Worm (Caenorhabditis elegans) whole organism, L1 larva: ENCODE measurements around the gene D1086.12.
"Not testable (repeated sequence)": the region's sequence is repeated elsewhere in the genome, so short reads cannot be mapped to it uniquely, and the experiment has no call there.

Experiments
- F16B12.6 ChIP-seq: fragments of 150-350 bp; optimal IDR thresholded peaks from 2 replicates; lab custom pipeline; 2014; ENCODE audit warnings: missing biosample characterization, missing genetic modification characterization
- alr-1 ChIP-seq: fragments of 200-800 bp; sonication (Bioruptor generic); optimal IDR thresholded peaks from 2 replicates; lab custom pipeline; 2018; ENCODE audit warnings: borderline replicate concordance, mild to moderate bottlenecking, missing genetic modification characterization, missing compliant biosample characterization
- aly-2 ChIP-seq: fragments of 150-350 bp; optimal IDR thresholded peaks from 2 replicates; lab custom pipeline; 2014; ENCODE audit warnings: missing biosample characterization, missing genetic modification characterization
- ama-1 ChIP-seq: fragments of 150-350 bp; optimal IDR thresholded peaks from 2 replicates; lab custom pipeline; 2014
- blmp-1 ChIP-seq: fragments of 150-350 bp; optimal IDR thresholded peaks from 2 replicates; lab custom pipeline; 2014; ENCODE audit warnings: missing biosample characterization, missing genetic modification characterization
- ceh-8 ChIP-seq: fragments of 200-800 bp; sonication (Bioruptor generic); optimal IDR thresholded peaks from 2 replicates; lab custom pipeline; 2018; ENCODE audit warnings: mild to moderate bottlenecking, missing genetic modification characterization, moderate library complexity, missing compliant biosample characterization
- ces-1 ChIP-seq: fragments of 150-350 bp; optimal IDR thresholded peaks from 2 replicates; lab custom pipeline; 2014; ENCODE audit warnings: missing biosample characterization, missing genetic modification reagents, missing genetic modification characterization
- efl-1 ChIP-seq, 4 experiments: fragments of 150-350 bp; optimal IDR thresholded peaks in 3 of 4; peaks in 1 of 4; 1 replicate in 1 of 4; 2 replicates in 3 of 4; lab custom pipeline; 2014; ENCODE audit warnings: missing biosample characterization in 2 of 4, missing genetic modification characterization in 2 of 4, missing genetic modification reagents in 2 of 4
- efl-3 ChIP-seq: fragments of 200-800 bp; sonication (Bioruptor generic); optimal IDR thresholded peaks from 2 replicates; lab custom pipeline; 2018; ENCODE audit warnings: mild to moderate bottlenecking, missing genetic modification characterization, missing compliant biosample characterization
- egl-27 ChIP-seq, 2 experiments: fragments of 150-350 bp in 1 of 2; sonication (generic microtip); optimal IDR thresholded peaks; 3 replicates each; lab custom pipeline; 2017 to 2018; ENCODE audit warnings: missing biosample characterization in 2 of 2, missing genetic modification characterization in 2 of 2, missing genetic modification reagents in 2 of 2
- elt-3 ChIP-seq, 6 experiments: fragments of 150-350 bp in 1 of 6; sonication (generic microtip); optimal IDR thresholded peaks; 2 replicates each; lab custom pipeline; 2017 to 2018; ENCODE audit warnings: missing biosample characterization in 6 of 6, missing genetic modification characterization in 6 of 6, inconsistent platforms in 1 of 6
- ets-5 ChIP-seq: fragments of 200-800 bp; sonication (Bioruptor generic); IDR thresholded peaks from 2 replicates; pipeline ENCODE4 v1.3.6; 2022; ENCODE audit warnings: missing genetic modification characterization, missing compliant biosample characterization
- fkh-10 ChIP-seq: sonication (generic microtip); optimal IDR thresholded peaks from 2 replicates; lab custom pipeline; 2017; ENCODE audit warnings: missing biosample characterization, missing genetic modification reagents, missing genetic modification characterization
- fos-1 ChIP-seq: fragments of 150-350 bp; optimal IDR thresholded peaks from 2 replicates; lab custom pipeline; 2014; ENCODE audit warnings: missing biosample characterization, missing genetic modification characterization
- grh-1 ChIP-seq: fragments of 200-800 bp; sonication (Bioruptor generic); IDR thresholded peaks from 2 replicates; pipeline ENCODE4 v1.3.6; 2022; ENCODE audit warnings: missing genetic modification reagents, missing genetic modification characterization, missing compliant biosample characterization
- hpl-2 ChIP-seq: fragments of 150-350 bp; optimal IDR thresholded peaks from 2 replicates; lab custom pipeline; 2014; ENCODE audit warnings: missing biosample characterization, missing genetic modification reagents, missing genetic modification characterization
- lin-14 ChIP-seq: fragments of 200-800 bp; sonication (Bioruptor generic); optimal IDR thresholded peaks from 2 replicates; lab custom pipeline; 2018; ENCODE audit warnings: mild to moderate bottlenecking, missing genetic modification characterization, moderate library complexity, missing compliant biosample characterization
- lin-15B ChIP-seq: fragments of 150-350 bp; sonication (generic microtip); optimal IDR thresholded peaks from 3 replicates; lab custom pipeline; 2014; ENCODE audit warnings: missing biosample characterization, missing genetic modification characterization
- lin-35 ChIP-seq, 2 experiments: fragments of 150-350 bp; optimal IDR thresholded peaks; 2 replicates each; lab custom pipeline; 2014; ENCODE audit warnings: missing biosample characterization in 2 of 2, missing genetic modification characterization in 2 of 2, missing genetic modification reagents in 2 of 2
- lin-39 ChIP-seq: fragments of 150-350 bp; optimal IDR thresholded peaks from 2 replicates; lab custom pipeline; 2014; ENCODE audit warnings: missing biosample characterization, missing genetic modification reagents, missing genetic modification characterization
- lir-3 ChIP-seq: sonication (generic microtip); optimal IDR thresholded peaks from 2 replicates; lab custom pipeline; 2016; ENCODE audit warnings: mild to moderate bottlenecking, missing genetic modification characterization, moderate library complexity, missing compliant biosample characterization; ENCODE audit not compliant: poor library complexity
- mdl-1 ChIP-seq, 2 experiments: fragments of 150-350 bp; optimal IDR thresholded peaks; 2 replicates each; lab custom pipeline; 2014 to 2017; ENCODE audit warnings: missing biosample characterization in 2 of 2, missing genetic modification characterization in 2 of 2, inconsistent platforms in 1 of 2
- mep-1 ChIP-seq: fragments of 150-350 bp; optimal IDR thresholded peaks from 2 replicates; lab custom pipeline; 2014; ENCODE audit warnings: missing biosample characterization, missing genetic modification characterization
- nhr-12 ChIP-seq: sonication (generic microtip); optimal IDR thresholded peaks from 2 replicates; lab custom pipeline; 2017; ENCODE audit warnings: missing biosample characterization, missing genetic modification characterization
- nhr-47 ChIP-seq: sonication (generic microtip); optimal IDR thresholded peaks from 2 replicates; lab custom pipeline; 2016; ENCODE audit warnings: mild to moderate bottlenecking, missing genetic modification characterization, moderate library complexity, missing compliant biosample characterization
- nhr-71 ChIP-seq: sonication (generic microtip); optimal IDR thresholded peaks from 2 replicates; lab custom pipeline; 2016; ENCODE audit warnings: mild to moderate bottlenecking, missing genetic modification characterization, moderate library complexity, missing compliant biosample characterization
- nhr-84 ChIP-seq: sonication (generic microtip); optimal IDR thresholded peaks from 2 replicates; lab custom pipeline; 2017; ENCODE audit warnings: missing biosample characterization, missing genetic modification characterization
- nhr-85 ChIP-seq: sonication (generic microtip); peaks from one replicate; lab custom pipeline; 2016; ENCODE audit warnings: missing genetic modification characterization, inconsistent platforms, missing compliant biosample characterization
- pax-3 ChIP-seq: fragments of 200-800 bp; sonication (Bioruptor generic); optimal IDR thresholded peaks from 2 replicates; lab custom pipeline; 2018; ENCODE audit warnings: mild to moderate bottlenecking, missing genetic modification characterization, moderate library complexity, missing compliant biosample characterization
- rnt-1 ChIP-seq: sonication (generic microtip); optimal IDR thresholded peaks from 2 replicates; lab custom pipeline; 2016; ENCODE audit warnings: mild to moderate bottlenecking, missing genetic modification characterization, moderate library complexity, missing compliant biosample characterization
- snpc-4 ChIP-seq: fragments of 150-350 bp; optimal IDR thresholded peaks from 2 replicates; lab custom pipeline; 2014; ENCODE audit warnings: missing biosample characterization, missing genetic modification characterization
- snu-23 ChIP-seq: sonication (generic microtip); optimal IDR thresholded peaks from 2 replicates; lab custom pipeline; 2016; ENCODE audit warnings: missing genetic modification characterization, missing compliant biosample characterization
- unc-130 ChIP-seq: fragments of 150-350 bp; optimal IDR thresholded peaks from 2 replicates; lab custom pipeline; 2017; ENCODE audit warnings: missing biosample characterization, missing genetic modification characterization, inconsistent platforms
- unc-30 ChIP-seq: sonication (generic microtip); optimal IDR thresholded peaks from 2 replicates; lab custom pipeline; 2017; ENCODE audit warnings: missing biosample characterization, missing genetic modification characterization
- unc-86 ChIP-seq: sonication (generic microtip); optimal IDR thresholded peaks from 2 replicates; lab custom pipeline; 2016; ENCODE audit warnings: missing genetic modification characterization, missing compliant biosample characterization
- xbp-1 ChIP-seq: sonication (generic microtip); optimal IDR thresholded peaks from 2 replicates; lab custom pipeline; 2016; ENCODE audit warnings: missing genetic modification characterization, missing compliant biosample characterization
- zag-1 ChIP-seq: fragments of 150-350 bp; optimal IDR thresholded peaks from 2 replicates; lab custom pipeline; 2014; ENCODE audit warnings: missing biosample characterization, missing genetic modification characterization
- ztf-4 ChIP-seq: fragments of 150-350 bp; optimal IDR thresholded peaks from 2 replicates; lab custom pipeline; 2014; ENCODE audit warnings: missing biosample characterization, missing genetic modification characterization

D1086.12 gene

DNA sequence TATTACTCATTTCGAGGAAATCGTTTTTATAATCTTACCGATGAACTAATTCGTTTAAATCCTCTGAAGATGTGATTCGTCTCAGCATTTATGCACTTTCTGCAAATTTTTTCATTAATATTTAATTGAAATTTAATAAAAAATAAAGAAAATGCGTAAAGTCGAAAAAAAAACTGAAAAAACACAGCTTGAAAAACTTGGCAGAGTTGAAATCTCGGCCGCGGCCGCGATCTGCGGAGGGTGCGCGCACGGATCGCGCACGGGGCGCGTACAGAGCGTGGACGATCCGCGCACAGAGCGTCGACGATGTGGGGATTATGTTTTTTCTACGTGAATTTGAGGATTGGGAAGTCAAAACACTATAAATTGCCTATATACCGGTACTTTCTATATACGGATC, 36.8 kb downstream of the D1086.12 start, which contains the start of gene AH10.4:
Gene AH10.4 (minus strand): TSS at position 101 of the 400 bp plus-strand sequence.
- not testable (repeated sequence) for TF ChIP-seq efl-3 (GFP tag; lab: Kevin White, UChicago); ceh-8; aly-2 (tag; lab: Kevin White, UChicago)

DNA sequence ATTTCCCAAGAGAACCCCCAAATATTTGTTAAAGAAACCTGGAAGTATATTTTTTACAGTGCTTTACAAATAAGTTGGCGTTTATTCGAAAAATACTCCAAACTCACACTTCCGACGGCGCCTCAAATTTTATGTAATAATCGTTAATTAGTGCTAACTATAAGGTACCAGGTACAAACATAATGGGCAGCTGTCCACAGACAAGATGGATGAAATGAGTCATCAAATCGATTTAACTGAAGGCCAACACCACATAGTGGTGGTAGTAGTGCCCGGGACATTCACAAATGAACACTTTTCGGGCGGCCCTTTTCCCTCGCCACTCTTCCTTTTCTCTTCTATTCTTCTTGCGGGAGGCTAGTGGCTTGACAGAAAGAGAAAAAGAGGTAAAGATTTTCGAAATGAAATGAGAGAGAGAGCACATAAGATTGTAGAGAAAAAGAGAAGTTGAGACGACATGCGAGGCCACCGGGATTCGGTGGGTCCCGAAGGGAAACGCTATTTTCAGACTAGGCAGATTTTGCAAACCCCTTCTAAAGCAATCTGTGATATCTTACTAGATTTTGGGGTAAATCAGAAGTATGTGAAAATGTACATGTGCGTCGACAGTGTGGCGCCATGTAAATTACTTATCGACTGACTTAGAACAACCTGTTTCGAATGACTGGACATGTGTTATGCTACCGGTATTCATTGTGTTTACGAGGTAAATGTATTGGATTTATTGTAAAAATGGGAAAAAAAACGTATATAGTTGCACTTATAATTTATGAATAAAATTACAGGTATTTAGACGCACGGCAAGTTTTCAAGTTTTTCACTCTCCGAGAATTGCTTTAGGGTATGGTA, 38.5 kb downstream of the D1086.12 start:
- TF ChIP-seq grh-1 (GFP tag; lab: Robert Waterston, UW), result peak; percentile 49; the same call in 1 of the 2 replicates
- peak; percentile 10 for TF ChIP-seq nhr-71 (tag; lab: Kevin White, UChicago)
- TF ChIP-seq aly-2 (tag; lab: Kevin White, UChicago), result no peak
- TF ChIP-seq unc-86 (tag; lab: Kevin White, UChicago), result no peak
- TF ChIP-seq pax-3 (tag; lab: Kevin White, UChicago), result no peak
- TF ChIP-seq elt-3 (tag; optimal IDR thresholded peaks at IDR 0.05; lab: Kevin White, UChicago), result peak in 1 of 6 experiments; percentile 13
- no peak for TF ChIP-seq nhr-84 (tag; lab: Kevin White, UChicago)
- peak; percentile 21 for TF ChIP-seq rnt-1 (tag; lab: Kevin White, UChicago)
- peak; percentile 28 for TF ChIP-seq unc-130 (tag; lab: Kevin White, UChicago)
- TF ChIP-seq lin-39 (tag; lab: Kevin White, UChicago), result no peak
- TF ChIP-seq ztf-4 (tag; lab: Kevin White, UChicago), result no peak
- peak; percentile 60 for TF ChIP-seq fos-1 (tag; lab: Kevin White, UChicago)
- peak; percentile 27 for TF ChIP-seq snu-23 (GFP tag; lab: Kevin White, UChicago)
- TF ChIP-seq blmp-1, result peak; percentile 68
- TF ChIP-seq unc-30 (tag; lab: Kevin White, UChicago), result no peak
- peak; percentile 83 for TF ChIP-seq lin-14
- peak; percentile 62 for TF ChIP-seq nhr-85 (tag; lab: Kevin White, UChicago)
- no peak for TF ChIP-seq nhr-12
- no peak for TF ChIP-seq F16B12.6 (tag; lab: Kevin White, UChicago)
- TF ChIP-seq efl-1 (optimal IDR thresholded peaks at IDR 0.05; lab: Kevin White, UChicago), result no peak
- peak in 1 of 2 experiments; percentile 74 for TF ChIP-seq efl-1 (GFP tag; optimal IDR thresholded peaks at IDR 0.05 in 1 of 2; lab: Kevin White, UChicago)
- peak in 1 of 2 experiments; percentile 10 for TF ChIP-seq lin-35 (GFP tag; optimal IDR thresholded peaks at IDR 0.05; lab: Kevin White, UChicago)
- TF ChIP-seq hpl-2 (GFP tag; lab: Kevin White, UChicago), result no peak
- TF ChIP-seq egl-27 (tag; optimal IDR thresholded peaks at IDR 0.05; lab: Kevin White, UChicago), result no peak
- TF ChIP-seq xbp-1 (tag; lab: Kevin White, UChicago), result no peak
- peak; percentile 59 for TF ChIP-seq mep-1 (tag; lab: Kevin White, UChicago)

DNA sequence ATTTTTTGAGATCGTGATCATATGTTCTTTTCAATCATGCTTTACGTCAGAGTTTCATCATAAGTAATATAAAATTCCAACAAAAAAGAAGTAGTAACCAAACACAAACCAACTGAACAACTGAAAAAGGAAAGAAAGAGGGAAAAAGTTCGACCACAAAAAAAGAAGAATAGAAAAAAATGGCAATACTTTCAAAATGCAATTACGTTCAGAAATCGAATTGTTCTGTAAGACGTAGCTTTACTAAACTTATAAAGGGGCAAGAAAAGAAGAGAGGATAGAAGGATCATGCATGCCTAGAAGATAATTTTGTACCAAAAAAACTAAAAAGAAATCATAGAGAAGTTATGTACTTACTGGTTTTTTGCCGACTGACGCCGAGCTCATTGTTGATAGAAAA, 39.7 kb downstream of the D1086.12 start:
- TF ChIP-seq mdl-1 (tag; optimal IDR thresholded peaks at IDR 0.05; lab: Kevin White, UChicago) (no peak), ces-1 (GFP tag; lab: Kevin White, UChicago) (peak; percentile 95), snpc-4 (tag; lab: Kevin White, UChicago) (no peak), lin-15B (tag; lab: Kevin White, UChicago) (no peak), ceh-8 (no peak), nhr-47 (tag; lab: Kevin White, UChicago) (peak; percentile 10), alr-1 (tag; lab: Kevin White, UChicago) (no peak), ets-5 (no peak), zag-1 (tag; lab: Kevin White, UChicago) (no peak), unc-86 (tag; lab: Kevin White, UChicago) (no peak), fkh-10 (peak; percentile 89), lir-3 (tag; lab: Kevin White, UChicago) (no peak), lin-14 (peak; percentile 68), efl-1 (optimal IDR thresholded peaks at IDR 0.05; lab: Kevin White, UChicago) (no peak), efl-1 (GFP tag; optimal IDR thresholded peaks at IDR 0.05 in 1 of 2; lab: Kevin White, UChicago) (peak in 1 of 2 experiments; percentile 70), ama-1 (lab: Kevin White, UChicago) (no peak)
- TF ChIP-seq, all 84 proteins: peak for 5
